Worm (Caenorhabditis elegans): ENCODE data around the gene egl-44.

ce11 chrII:5952214-5952613 is 23.6 kb downstream of the egl-44 start:
- TF ChIP-seq nhr-237 (tag; optimal IDR thresholded peaks at IDR 0.05) (no peak), skn-1 (tag; optimal IDR thresholded peaks at IDR 0.05) (no peak), unc-62 (GFP tag; optimal IDR thresholded peaks at IDR 0.05) (no peak), ama-1 (optimal IDR thresholded peaks at IDR 0.05) (no peak)
